Worm (Caenorhabditis elegans) whole organism, L3 larva: ENCODE data around the gene bath-4.

Experiments used
- R02D3.7 ChIP-seq: fragments of 150-350 bp; optimal IDR thresholded peaks from 2 replicates; lab custom pipeline; 2014; ENCODE audit warnings: missing biosample characterization, missing genetic modification characterization
- aly-2 ChIP-seq: fragments of 150-350 bp; optimal IDR thresholded peaks from 2 replicates; lab custom pipeline; 2014; ENCODE audit warnings: missing biosample characterization, missing genetic modification characterization
- ama-1 ChIP-seq: fragments of 150-350 bp; optimal IDR thresholded peaks from 2 replicates; lab custom pipeline; 2018
- ceh-16 ChIP-seq: sonication (generic microtip); optimal IDR thresholded peaks from 2 replicates; lab custom pipeline; 2017; ENCODE audit warnings: missing biosample characterization, missing genetic modification characterization
- ceh-28 ChIP-seq: fragments of 150-350 bp; optimal IDR thresholded peaks from 2 replicates; lab custom pipeline; 2014; ENCODE audit warnings: missing biosample characterization, missing genetic modification reagents, missing genetic modification characterization
- daf-12 ChIP-seq: fragments of 150-350 bp; optimal IDR thresholded peaks from 2 replicates; lab custom pipeline; 2014; ENCODE audit warnings: missing biosample characterization, missing genetic modification reagents, missing genetic modification characterization
- egl-27 ChIP-seq: sonication (generic microtip); optimal IDR thresholded peaks from 4 replicates; lab custom pipeline; 2017; ENCODE audit warnings: missing biosample characterization, missing genetic modification reagents, missing genetic modification characterization
- egl-5 ChIP-seq: fragments of 150-350 bp; optimal IDR thresholded peaks from 2 replicates; lab custom pipeline; 2017; ENCODE audit warnings: missing biosample characterization, missing genetic modification reagents, missing genetic modification characterization, inconsistent platforms
- elt-1 ChIP-seq: fragments of 150-350 bp; optimal IDR thresholded peaks from 2 replicates; lab custom pipeline; 2014; ENCODE audit warnings: missing biosample characterization, missing genetic modification characterization
- elt-2 ChIP-seq: sonication (generic microtip); optimal IDR thresholded peaks from 2 replicates; lab custom pipeline; 2016; ENCODE audit warnings: missing genetic modification reagents, mild to moderate bottlenecking, missing genetic modification characterization, missing compliant biosample characterization
- elt-3 ChIP-seq, 3 experiments: fragments of 150-350 bp in 1 of 3; sonication (generic microtip) in 2 of 3; optimal IDR thresholded peaks; 2 replicates in 2 of 3; 4 replicates in 1 of 3; lab custom pipeline; 2014 to 2017; ENCODE audit warnings: missing biosample characterization in 3 of 3, missing genetic modification characterization in 3 of 3
- fkh-2 ChIP-seq: fragments of 150-350 bp; optimal IDR thresholded peaks from 2 replicates; lab custom pipeline; 2014; ENCODE audit warnings: missing biosample characterization, missing genetic modification reagents, missing genetic modification characterization
- fos-1 ChIP-seq: fragments of 150-350 bp; optimal IDR thresholded peaks from 2 replicates; lab custom pipeline; 2014; ENCODE audit warnings: missing biosample characterization, missing genetic modification characterization
- jun-1 ChIP-seq: fragments of 150-350 bp; optimal IDR thresholded peaks from 2 replicates; lab custom pipeline; 2014; ENCODE audit warnings: missing biosample characterization, missing genetic modification reagents, missing genetic modification characterization
- lin-15B ChIP-seq: fragments of 150-350 bp; optimal IDR thresholded peaks from 2 replicates; lab custom pipeline; 2014; ENCODE audit warnings: missing biosample characterization, missing genetic modification characterization
- lsy-12 ChIP-seq: sonication (generic microtip); optimal IDR thresholded peaks from 2 replicates; lab custom pipeline; 2016; ENCODE audit warnings: mild to moderate bottlenecking, missing genetic modification characterization, missing compliant biosample characterization
- mdl-1 ChIP-seq: fragments of 150-350 bp; optimal IDR thresholded peaks from 2 replicates; lab custom pipeline; 2014; ENCODE audit warnings: missing biosample characterization, missing genetic modification characterization
- mml-1 ChIP-seq: fragments of 150-350 bp; sonication (generic microtip); optimal IDR thresholded peaks from 3 replicates; lab custom pipeline; 2014; ENCODE audit warnings: missing biosample characterization, missing genetic modification characterization
- nhr-11 ChIP-seq: fragments of 150-350 bp; optimal IDR thresholded peaks from 2 replicates; lab custom pipeline; 2014; ENCODE audit warnings: missing biosample characterization, missing genetic modification characterization
- nhr-23 ChIP-seq: fragments of 150-350 bp; optimal IDR thresholded peaks from 2 replicates; lab custom pipeline; 2014; ENCODE audit warnings: missing biosample characterization, missing genetic modification reagents, missing genetic modification characterization
- nhr-237 ChIP-seq: fragments of 150-350 bp; optimal IDR thresholded peaks from 2 replicates; lab custom pipeline; 2014; ENCODE audit warnings: missing biosample characterization, missing genetic modification characterization
- nhr-25 ChIP-seq: sonication (generic microtip); optimal IDR thresholded peaks from 2 replicates; lab custom pipeline; 2017; ENCODE audit warnings: missing biosample characterization, missing genetic modification characterization
- nhr-28 ChIP-seq: fragments of 150-350 bp; optimal IDR thresholded peaks from 2 replicates; lab custom pipeline; 2014; ENCODE audit warnings: missing biosample characterization, missing genetic modification characterization
- nhr-43 ChIP-seq: sonication (generic microtip); optimal IDR thresholded peaks from 2 replicates; lab custom pipeline; 2016; ENCODE audit warnings: mild to moderate bottlenecking, missing genetic modification characterization, missing compliant biosample characterization; ENCODE audit not compliant: poor library complexity, severe bottlenecking
- nhr-67 ChIP-seq: fragments of 150-350 bp; optimal IDR thresholded peaks from 2 replicates; lab custom pipeline; 2014; ENCODE audit warnings: missing biosample characterization, missing genetic modification characterization
- nhr-77 ChIP-seq: fragments of 150-350 bp; optimal IDR thresholded peaks from 2 replicates; lab custom pipeline; 2014; ENCODE audit warnings: missing biosample characterization, missing genetic modification characterization
- pha-4 ChIP-seq: fragments of 150-350 bp; optimal IDR thresholded peaks from 2 replicates; lab custom pipeline; 2014; ENCODE audit warnings: missing biosample characterization, missing genetic modification reagents, missing genetic modification characterization
- pqm-1 ChIP-seq: fragments of 150-350 bp; optimal IDR thresholded peaks from 2 replicates; lab custom pipeline; 2017; ENCODE audit warnings: missing biosample characterization, missing genetic modification characterization, inconsistent platforms
- sea-2 ChIP-seq: fragments of 150-350 bp; sonication (generic microtip); optimal IDR thresholded peaks from 4 replicates; lab custom pipeline; 2014; ENCODE audit warnings: missing biosample characterization, missing genetic modification reagents, missing genetic modification characterization
- snpc-4 ChIP-seq: fragments of 150-350 bp; optimal IDR thresholded peaks from 2 replicates; lab custom pipeline; 2014; ENCODE audit warnings: missing biosample characterization, missing genetic modification characterization
- tbx-2 ChIP-seq: sonication (generic microtip); optimal IDR thresholded peaks from 2 replicates; lab custom pipeline; 2016; ENCODE audit warnings: mild to moderate bottlenecking, missing genetic modification characterization, missing compliant biosample characterization
- unc-39 ChIP-seq: sonication (generic microtip); optimal IDR thresholded peaks from 4 replicates; lab custom pipeline; 2017; ENCODE audit warnings: missing biosample characterization, missing genetic modification characterization
- ztf-11 ChIP-seq: fragments of 150-350 bp; optimal IDR thresholded peaks from 2 replicates; lab custom pipeline; 2014; ENCODE audit warnings: missing biosample characterization, missing genetic modification characterization
- ztf-4 ChIP-seq: fragments of 150-350 bp; optimal IDR thresholded peaks from 2 replicates; lab custom pipeline; 2014; ENCODE audit warnings: missing biosample characterization, missing genetic modification characterization

bath-4 gene

DNA sequence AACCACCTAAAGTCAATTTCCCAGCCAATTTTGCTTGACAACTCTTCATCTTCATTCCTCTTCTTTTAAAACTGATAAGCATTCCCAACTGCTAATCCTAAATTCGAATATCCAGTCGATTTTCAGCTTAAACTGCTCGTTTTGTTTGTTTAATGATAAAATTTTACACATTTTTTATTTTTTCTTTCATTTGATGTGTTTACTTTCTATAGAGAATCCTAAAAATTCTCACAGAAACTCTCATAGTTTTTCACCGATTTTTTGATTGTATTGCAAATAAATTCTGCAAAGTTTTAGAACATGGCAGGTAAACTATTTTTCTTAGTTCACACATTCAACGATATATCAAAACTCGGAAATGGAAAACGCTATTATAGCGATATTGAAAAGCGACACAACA is 22.0 kb downstream of the bath-4 start, which contains the start of gene math-25:
Gene math-25, plus strand, starts transcription at position 301 of the 400 bp plus-strand sequence.
- TF ChIP-seq ztf-4 (tag; lab: Kevin White, UChicago), result no peak
- TF ChIP-seq ztf-11 (tag; lab: Kevin White, UChicago), result no peak
- TF ChIP-seq fos-1 (tag; lab: Kevin White, UChicago), result no peak
- no peak for TF ChIP-seq fkh-2 (tag; lab: Kevin White, UChicago)
- TF ChIP-seq, all 47 proteins: peak for 0

DNA sequence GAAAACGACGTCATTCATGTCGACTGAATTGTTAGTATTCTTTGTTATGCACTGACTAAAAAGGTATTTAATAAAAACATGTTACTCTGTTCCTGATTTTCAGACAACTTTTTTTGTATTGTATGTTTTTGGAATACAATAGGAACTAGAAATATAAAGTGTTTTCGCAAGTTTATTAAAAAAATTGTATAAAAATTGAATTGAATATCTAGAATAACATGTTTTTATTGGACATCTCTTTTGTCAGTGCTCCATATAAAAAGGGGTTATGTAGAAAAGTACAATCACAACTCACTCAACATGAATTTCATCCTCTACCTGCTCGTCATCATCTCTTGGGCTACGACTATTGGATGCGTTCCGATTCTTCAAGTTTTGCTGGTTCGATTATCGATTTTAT is 22.5 kb downstream of the bath-4 start, which contains the start of gene C46F9.5:
Gene C46F9.5, plus strand, starts transcription at position 301 of the 400 bp plus-strand sequence.
- TF ChIP-seq ama-1 (lab: Kevin White, UChicago) (no peak), nhr-23 (tag; lab: Kevin White, UChicago) (no peak), nhr-25 (tag; lab: Kevin White, UChicago) (no peak), mdl-1 (no peak), elt-2 (tag; lab: Kevin White, UChicago) (no peak), nhr-28 (tag; lab: Kevin White, UChicago) (no peak), nhr-77 (tag; lab: Kevin White, UChicago) (no peak), snpc-4 (tag; lab: Kevin White, UChicago) (no peak), ztf-4 (tag; lab: Kevin White, UChicago) (no peak), R02D3.7 (no peak), nhr-11 (tag; lab: Kevin White, UChicago) (no peak), mml-1 (tag; lab: Kevin White, UChicago) (no peak)
- TF ChIP-seq, all 47 proteins: peak for 0

DNA sequence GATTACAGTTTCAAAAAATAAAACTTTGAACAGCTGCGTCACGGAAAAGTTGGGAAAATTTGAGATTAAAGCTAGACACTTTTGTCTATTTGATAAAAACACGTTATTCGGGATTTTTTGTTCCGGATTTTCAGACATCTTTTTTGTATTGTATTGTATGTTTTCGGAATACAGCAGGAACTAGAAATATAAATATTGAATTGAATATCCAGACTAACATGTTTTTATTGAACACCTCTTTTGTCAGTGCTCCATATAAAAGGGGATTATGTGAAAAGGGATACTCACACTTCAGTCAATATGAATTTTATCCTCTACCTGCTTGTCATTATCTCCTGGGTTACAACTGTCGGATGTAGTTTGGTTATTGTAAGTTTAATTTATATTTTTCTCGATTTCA is 23.9 kb downstream of the bath-4 start, which contains the start of gene C16C4.1:
Gene C16C4.1, plus strand, starts transcription at position 301 of the 400 bp plus-strand sequence.
- no peak for TF ChIP-seq fkh-2 (tag; lab: Kevin White, UChicago)
- no peak for TF ChIP-seq ztf-4 (tag; lab: Kevin White, UChicago)
- TF ChIP-seq unc-39 (tag; lab: Kevin White, UChicago), result no peak
- no peak for TF ChIP-seq nhr-28 (tag; lab: Kevin White, UChicago)
- TF ChIP-seq ama-1 (lab: Kevin White, UChicago), result no peak
- TF ChIP-seq lsy-12 (tag; lab: Kevin White, UChicago), result no peak
- TF ChIP-seq mdl-1, result no peak
- no peak for TF ChIP-seq jun-1 (tag; lab: Kevin White, UChicago)
- no peak for TF ChIP-seq elt-2 (tag; lab: Kevin White, UChicago)
- no peak for TF ChIP-seq snpc-4 (tag; lab: Kevin White, UChicago)
- TF ChIP-seq sea-2, result no peak
- no peak for TF ChIP-seq egl-27
- no peak for TF ChIP-seq nhr-43 (tag; lab: Kevin White, UChicago)
- TF ChIP-seq pha-4 (tag; lab: Kevin White, UChicago), result no peak
- TF ChIP-seq fos-1 (tag; lab: Kevin White, UChicago), result no peak
- no peak for TF ChIP-seq daf-12 (tag; lab: Kevin White, UChicago)
- TF ChIP-seq, all 47 proteins: peak for 0

DNA sequence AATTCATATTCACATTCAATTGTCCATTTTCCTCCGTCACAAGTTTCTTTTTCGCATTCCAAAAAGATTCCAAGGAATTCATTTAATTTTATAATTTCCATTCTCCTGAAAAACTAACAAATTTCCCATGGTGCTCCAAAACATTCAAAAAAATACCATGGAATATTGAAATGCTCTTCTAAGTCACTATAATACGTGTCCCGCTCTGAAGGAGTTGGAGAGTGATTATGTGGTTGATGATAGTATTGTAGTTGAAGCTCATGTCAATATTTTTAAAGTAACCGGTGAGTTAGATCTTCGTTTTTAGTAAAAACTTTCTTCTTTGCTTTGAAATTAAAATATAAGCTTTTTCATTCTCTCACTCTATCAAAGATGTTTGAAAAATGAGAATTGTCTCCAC is 27.1 kb downstream of the bath-4 start, which contains the start of gene math-9:
Gene math-9, minus strand, starts transcription at position 101 of the 400 bp plus-strand sequence.
- TF ChIP-seq nhr-43 (tag; lab: Kevin White, UChicago) (no peak), aly-2 (tag; lab: Kevin White, UChicago) (no peak), ceh-16 (tag; lab: Kevin White, UChicago) (no peak), elt-1 (tag; lab: Kevin White, UChicago) (no peak), tbx-2 (tag; lab: Kevin White, UChicago) (no peak), elt-3 (tag; optimal IDR thresholded peaks at IDR 0.05; lab: Kevin White, UChicago) (no peak), elt-2 (tag; lab: Kevin White, UChicago) (no peak), unc-39 (tag; lab: Kevin White, UChicago) (no peak), ztf-4 (tag; lab: Kevin White, UChicago) (no peak), nhr-23 (tag; lab: Kevin White, UChicago) (no peak), pqm-1 (tag; lab: Kevin White, UChicago) (no peak), egl-27 (no peak), nhr-67 (no peak), ceh-28 (tag; lab: Kevin White, UChicago) (no peak), nhr-25 (tag; lab: Kevin White, UChicago) (no peak), lin-15B (tag; lab: Kevin White, UChicago) (no peak), egl-5 (tag; lab: Kevin White, UChicago) (no peak), nhr-237 (tag; lab: Kevin White, UChicago) (no peak), fos-1 (tag; lab: Kevin White, UChicago) (no peak), jun-1 (tag; lab: Kevin White, UChicago) (no peak)
